Fruit fly (Drosophila melanogaster): ENCODE results near the gene Antp.
A peak's percentile ranks its signal among the peaks of the same experiment; 100 is the strongest.

Antp gene

dm6 chr3R:6948954-6949708 is 49.9 kb downstream of the Antp start:
- TF ChIP-seq Vsx2 (GFP tag; optimal IDR thresholded peaks at IDR 0.05; ENCODE audit: partially characterized antibody) (no peak), h (GFP tag; optimal IDR thresholded peaks at IDR 0.05) (peak; percentile 0), psq (GFP tag; optimal IDR thresholded peaks at IDR 0.05) (peak; percentile 4), rgr (GFP tag; optimal IDR thresholded peaks at IDR 0.05) (peak; percentile 0)

dm6 chr3R:6945016-6945415 is 54.0 kb downstream of the Antp start:
- no peak for TF ChIP-seq GATAd (GFP tag; optimal IDR thresholded peaks at IDR 0.05)
- no peak for TF ChIP-seq woc (GFP tag; optimal IDR thresholded peaks at IDR 0.05)
- TF ChIP-seq Jra (GFP tag; optimal IDR thresholded peaks at IDR 0.05), result no peak
- no peak for TF ChIP-seq Hr83 (GFP tag; optimal IDR thresholded peaks at IDR 0.05; ENCODE audit: poor library complexity, severe bottlenecking)
- no peak for TF ChIP-seq Myc (optimal IDR thresholded peaks at IDR 0.05)
- TF ChIP-seq sv (GFP tag; optimal IDR thresholded peaks at IDR 0.05), result no peak
- no peak for TF ChIP-seq CG9705 (GFP tag; optimal IDR thresholded peaks at IDR 0.05)
- no peak for TF ChIP-seq Vsx2 (GFP tag; optimal IDR thresholded peaks at IDR 0.05; ENCODE audit: partially characterized antibody)
- no peak for TF ChIP-seq dmrt93B (GFP tag; optimal IDR thresholded peaks at IDR 0.05)
- TF ChIP-seq sage (GFP tag; optimal IDR thresholded peaks at IDR 0.05), result no peak
- TF ChIP-seq usp (GFP tag; optimal IDR thresholded peaks at IDR 0.05), result no peak
- TF ChIP-seq lola (GFP tag; optimal IDR thresholded peaks at IDR 0.05), result no peak
- no peak for TF ChIP-seq CrebA (GFP tag; optimal IDR thresholded peaks at IDR 0.05; ENCODE audit: borderline replicate concordance)
- no peak for TF ChIP-seq fru (GFP tag; optimal IDR thresholded peaks at IDR 0.05)
- TF ChIP-seq Sp1 (GFP tag; optimal IDR thresholded peaks at IDR 0.05), result no peak

dm6 chr3R:6939654-6940053 is 59.4 kb downstream of the Antp start:
- TF ChIP-seq brk (GFP tag; optimal IDR thresholded peaks at IDR 0.05) (no peak), Sp1 (GFP tag; optimal IDR thresholded peaks at IDR 0.05) (peak; percentile 18), ey (GFP tag; optimal IDR thresholded peaks at IDR 0.05) (no peak), foxo (GFP tag; optimal IDR thresholded peaks at IDR 0.05) (peak in 1 of 2 experiments; percentile 45), Hr78 (GFP tag; optimal IDR thresholded peaks at IDR 0.05) (no peak), Hnf4 (GFP tag; optimal IDR thresholded peaks at IDR 0.05) (peak; percentile 0), GATAd (GFP tag; optimal IDR thresholded peaks at IDR 0.05) (no peak), dl (GFP tag; optimal IDR thresholded peaks at IDR 0.05; ENCODE audit: insufficient read depth in 1 of 2, partially characterized antibody in 2 of 2) (no peak), woc (GFP tag; optimal IDR thresholded peaks at IDR 0.05) (peak; percentile 25), rgr (GFP tag; optimal IDR thresholded peaks at IDR 0.05) (peak; percentile 34), lola (GFP tag; optimal IDR thresholded peaks at IDR 0.05) (no peak), psq (GFP tag; optimal IDR thresholded peaks at IDR 0.05) (peak; percentile 24), Jra (GFP tag; optimal IDR thresholded peaks at IDR 0.05) (no peak), CG32264 (GFP tag; optimal IDR thresholded peaks at IDR 0.05) (no peak), Dfd (GFP tag; optimal IDR thresholded peaks at IDR 0.05) (no peak), h (GFP tag; optimal IDR thresholded peaks at IDR 0.05) (peak; percentile 61), br (GFP tag; optimal IDR thresholded peaks at IDR 0.05) (peak; percentile 22), CG9705 (GFP tag; optimal IDR thresholded peaks at IDR 0.05) (no peak), jim (GFP tag; optimal IDR thresholded peaks at IDR 0.05) (no peak), HLH106 (tag; optimal IDR thresholded peaks at IDR 0.05) (peak; percentile 48), OdsH (GFP tag; optimal IDR thresholded peaks at IDR 0.05) (peak; percentile 43), Abd-B (GFP tag; optimal IDR thresholded peaks at IDR 0.05) (no peak), fru (GFP tag; optimal IDR thresholded peaks at IDR 0.05) (peak; percentile 64), N (GFP tag; optimal IDR thresholded peaks at IDR 0.05) (no peak), usp (GFP tag; optimal IDR thresholded peaks at IDR 0.05) (no peak), dmrt93B (GFP tag; optimal IDR thresholded peaks at IDR 0.05) (no peak), tai (GFP tag; optimal IDR thresholded peaks at IDR 0.05) (no peak)

dm6 chr3R:6937731-6938130 is 61.3 kb downstream of the Antp start:
- TF ChIP-seq fru (GFP tag; optimal IDR thresholded peaks at IDR 0.05) (no peak), Hr78 (GFP tag; optimal IDR thresholded peaks at IDR 0.05) (no peak), brk (GFP tag; optimal IDR thresholded peaks at IDR 0.05) (no peak), CG32264 (GFP tag; optimal IDR thresholded peaks at IDR 0.05) (no peak)

Measured in whole organism, wandering third instar larva.